Worm (Caenorhabditis elegans) whole organism, late embryonic: ENCODE data around the gene gst-41.

ENCODE experiments used
- F13H6.1 ChIP-seq: sonication (generic microtip); optimal IDR thresholded peaks from 2 replicates; lab custom pipeline; 2016; ENCODE audit warnings: missing genetic modification characterization, missing compliant biosample characterization
- Y22D7AL.16 ChIP-seq: sonication (generic microtip); optimal IDR thresholded peaks from 2 replicates; lab custom pipeline; 2016; ENCODE audit warnings: missing genetic modification characterization, missing compliant biosample characterization
- ceh-14 ChIP-seq: sonication (generic microtip); optimal IDR thresholded peaks from 2 replicates; lab custom pipeline; 2016; ENCODE audit warnings: missing genotype, missing genetic modification characterization, missing compliant biosample characterization
- ceh-18 ChIP-seq: sonication (generic microtip); optimal IDR thresholded peaks from 2 replicates; lab custom pipeline; 2016; ENCODE audit warnings: missing genetic modification characterization, missing compliant biosample characterization
- ceh-2 ChIP-seq: sonication (generic microtip); optimal IDR thresholded peaks from 2 replicates; lab custom pipeline; 2016; ENCODE audit warnings: missing genotype, missing genetic modification characterization, missing compliant biosample characterization
- ceh-24 ChIP-seq: sonication (generic microtip); optimal IDR thresholded peaks from 2 replicates; lab custom pipeline; 2016; ENCODE audit warnings: mild to moderate bottlenecking, missing genetic modification characterization, missing compliant biosample characterization
- ceh-34 ChIP-seq: sonication (generic microtip); optimal IDR thresholded peaks from 2 replicates; lab custom pipeline; 2016; ENCODE audit warnings: mild to moderate bottlenecking, missing genetic modification characterization, missing compliant biosample characterization
- ceh-45 ChIP-seq: fragments of 200-800 bp; sonication (Bioruptor generic); IDR thresholded peaks from 2 replicates; pipeline ENCODE4 v1.3.6; 2022; ENCODE audit warnings: missing genetic modification reagents, missing genetic modification characterization, missing compliant biosample characterization
- ceh-6 ChIP-seq: fragments of 200-800 bp; sonication (Bioruptor generic); optimal IDR thresholded peaks from 2 replicates; lab custom pipeline; 2018; ENCODE audit warnings: mild to moderate bottlenecking, missing genetic modification characterization, missing compliant biosample characterization
- dmd-4 ChIP-seq: sonication (generic microtip); optimal IDR thresholded peaks from 2 replicates; lab custom pipeline; 2016; ENCODE audit warnings: borderline replicate concordance, missing genetic modification characterization, missing compliant biosample characterization
- dve-1 ChIP-seq: sonication (generic microtip); optimal IDR thresholded peaks from 2 replicates; lab custom pipeline; 2017; ENCODE audit warnings: antibody characterized with exemption, mild to moderate bottlenecking, missing genetic modification characterization, missing compliant biosample characterization
- eyg-1 ChIP-seq: sonication (generic microtip); optimal IDR thresholded peaks from 2 replicates; lab custom pipeline; 2016; ENCODE audit warnings: missing genotype, missing genetic modification characterization, missing compliant biosample characterization
- fax-1 ChIP-seq: sonication (generic microtip); optimal IDR thresholded peaks from 2 replicates; lab custom pipeline; 2016; ENCODE audit warnings: missing genotype, missing genetic modification characterization, missing compliant biosample characterization
- fkh-10 ChIP-seq: fragments of 150-350 bp; optimal IDR thresholded peaks from 2 replicates; lab custom pipeline; 2014; ENCODE audit warnings: missing biosample characterization, missing genetic modification reagents, missing genetic modification characterization
- gmeb-2 ChIP-seq: sonication (generic microtip); optimal IDR thresholded peaks from 2 replicates; lab custom pipeline; 2016; ENCODE audit warnings: missing genetic modification characterization, inconsistent platforms, missing compliant biosample characterization
- hlh-15 ChIP-seq: sonication (generic microtip); optimal IDR thresholded peaks from 2 replicates; lab custom pipeline; 2016; ENCODE audit warnings: missing genetic modification characterization, missing compliant biosample characterization
- hlh-8 ChIP-seq: sonication (generic microtip); optimal IDR thresholded peaks from 2 replicates; lab custom pipeline; 2016; ENCODE audit warnings: missing genotype, missing genetic modification characterization, missing compliant biosample characterization
- odd-2 ChIP-seq: sonication (generic microtip); optimal IDR thresholded peaks from 2 replicates; lab custom pipeline; 2017; ENCODE audit warnings: antibody characterized with exemption, mild to moderate bottlenecking, missing genetic modification characterization, missing compliant biosample characterization
- pag-3 ChIP-seq: sonication (generic microtip); optimal IDR thresholded peaks from 2 replicates; lab custom pipeline; 2016; ENCODE audit warnings: missing compliant biosample characterization, missing genetic modification characterization, borderline replicate concordance
- pax-1 ChIP-seq: fragments of 150-350 bp; optimal IDR thresholded peaks from 2 replicates; lab custom pipeline; 2014; ENCODE audit warnings: missing biosample characterization, missing genetic modification characterization
- pqm-1 ChIP-seq: sonication (generic microtip); optimal IDR thresholded peaks from 2 replicates; lab custom pipeline; 2016; ENCODE audit warnings: missing genetic modification characterization, missing compliant biosample characterization
- ref-2 ChIP-seq: sonication (generic microtip); optimal IDR thresholded peaks from 2 replicates; lab custom pipeline; 2016; ENCODE audit warnings: missing genetic modification characterization, missing compliant biosample characterization
- sdc-2 ChIP-seq: sonication (generic microtip); optimal IDR thresholded peaks from 2 replicates; lab custom pipeline; 2016; ENCODE audit warnings: missing genotype, missing genetic modification characterization, missing compliant biosample characterization
- sox-4 ChIP-seq: sonication (generic microtip); optimal IDR thresholded peaks from 2 replicates; lab custom pipeline; 2017; ENCODE audit warnings: mild to moderate bottlenecking, missing genetic modification characterization, inconsistent platforms, missing compliant biosample characterization
- syd-9 ChIP-seq: sonication (generic microtip); optimal IDR thresholded peaks from 2 replicates; lab custom pipeline; 2016; ENCODE audit warnings: mild to moderate bottlenecking, missing genetic modification characterization, moderate library complexity, missing compliant biosample characterization
- tbx-2 ChIP-seq: sonication (generic microtip); optimal IDR thresholded peaks from 2 replicates; lab custom pipeline; 2016; ENCODE audit warnings: missing genetic modification characterization, missing compliant biosample characterization
- tbx-7 ChIP-seq: sonication (generic microtip); optimal IDR thresholded peaks from 2 replicates; lab custom pipeline; 2016; ENCODE audit warnings: missing genotype, missing genetic modification characterization, missing compliant biosample characterization
- unc-3 ChIP-seq, 2 experiments: fragments of 200-800 bp in 1 of 2; sonication (Bioruptor generic) in 1 of 2; sonication (generic microtip) in 1 of 2; conservative IDR thresholded peaks in 1 of 2; optimal IDR thresholded peaks in 1 of 2; 2 replicates each; pipeline versions ENCODE4 v1.3.6 to Lab custom; 2016 to 2022; ENCODE audit warnings: missing compliant biosample characterization in 2 of 2, missing genetic modification characterization in 2 of 2, missing genetic modification reagents in 1 of 2
- unc-42 ChIP-seq: sonication (generic microtip); optimal IDR thresholded peaks from 2 replicates; lab custom pipeline; 2016; ENCODE audit warnings: missing genotype, missing genetic modification characterization, missing compliant biosample characterization
- zip-5 ChIP-seq: sonication (generic microtip); optimal IDR thresholded peaks from 2 replicates; lab custom pipeline; 2016; ENCODE audit warnings: missing genetic modification characterization, missing compliant biosample characterization
- ztf-16 ChIP-seq: sonication (generic microtip); optimal IDR thresholded peaks from 2 replicates; lab custom pipeline; 2017; ENCODE audit warnings: missing genetic modification characterization, missing compliant biosample characterization

Gene gst-41

DNA sequence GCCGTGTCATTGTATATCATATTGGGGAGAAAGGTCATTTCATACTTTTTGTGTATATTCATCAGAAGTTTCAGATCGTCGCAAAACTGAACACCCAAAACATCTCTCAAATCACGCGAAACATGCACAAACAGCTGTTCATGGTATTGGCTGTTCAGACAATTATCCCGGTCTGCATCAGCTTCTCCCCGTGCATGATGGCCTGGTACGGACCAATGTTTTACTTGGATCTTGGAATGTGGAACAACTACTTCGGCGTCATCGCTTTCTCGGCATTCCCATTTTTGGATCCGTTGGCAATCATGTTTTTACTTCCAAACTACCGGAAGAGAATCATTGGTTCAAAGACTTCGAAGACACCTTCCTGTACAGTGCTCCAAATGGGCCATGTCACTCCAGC, 4.4 kb upstream of the gst-41 start:
- TF ChIP-seq F13H6.1 (tag; lab: Kevin White, UChicago) (no peak), eyg-1 (tag; lab: Kevin White, UChicago) (no peak)

DNA sequence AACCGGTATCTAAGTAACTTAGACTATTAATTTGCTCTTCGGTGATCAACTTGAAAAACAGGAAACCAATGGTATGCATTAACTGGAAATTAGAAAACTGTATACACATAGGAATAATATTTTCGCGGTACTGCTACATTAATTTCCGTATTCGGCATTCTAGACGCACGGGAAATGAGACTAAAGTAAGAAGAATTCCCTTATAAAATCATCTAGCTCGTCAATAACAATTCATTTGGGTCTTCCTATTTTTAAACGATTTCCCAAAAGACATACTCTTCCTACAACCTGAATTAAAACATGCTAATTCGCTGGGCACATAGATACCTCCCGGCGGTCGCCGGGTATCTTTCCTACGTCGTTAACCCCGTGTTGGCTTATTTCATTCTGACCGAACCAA, 3.3 kb upstream of the gst-41 start, which contains the start of gene srj-13:
Gene srj-13 (plus strand): TSS at position 301 of the 400 bp plus-strand sequence.
- TF ChIP-seq ceh-45 (GFP tag; lab: Robert Waterston, UW) = no peak
- TF ChIP-seq fkh-10 (GFP tag; lab: Kevin White, UChicago) = no peak
- TF ChIP-seq ztf-16 (tag; lab: Kevin White, UChicago) = no peak
- no peak for TF ChIP-seq pqm-1

DNA sequence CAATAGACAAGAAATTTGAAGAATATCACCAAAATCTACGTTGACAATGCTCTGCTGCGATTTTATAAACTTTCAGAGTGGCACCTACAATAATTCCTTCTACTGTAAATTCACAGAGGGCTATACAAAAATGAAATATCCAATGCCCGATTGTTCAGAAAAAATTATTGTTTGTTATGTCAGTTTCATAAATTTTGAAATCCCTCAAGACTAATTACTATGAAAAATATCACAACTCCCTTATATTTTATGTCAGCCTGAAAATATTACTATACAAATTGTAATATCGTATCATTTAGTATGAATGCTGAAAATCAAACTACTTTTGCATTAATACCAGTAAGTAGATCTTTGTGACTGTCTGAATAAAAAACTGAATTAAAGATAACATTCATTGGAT, 1.5 kb upstream of the gst-41 start, which contains the start of gene srx-60:
Gene srx-60 (plus strand): TSS at position 301 of the 400 bp plus-strand sequence.
- TF ChIP-seq ceh-34 (tag; lab: Kevin White, UChicago) (no peak), ceh-24 (tag; lab: Kevin White, UChicago) (no peak), ceh-2 (no peak), dve-1 (tag; lab: Kevin White, UChicago) (no peak), fkh-10 (GFP tag; lab: Kevin White, UChicago) (no peak), dmd-4 (no peak), pqm-1 (no peak), ref-2 (no peak), ceh-6 (GFP tag; lab: Kevin White, UChicago) (no peak), ceh-18 (tag; lab: Kevin White, UChicago) (no peak), ceh-14 (tag; lab: Kevin White, UChicago) (no peak), odd-2 (tag; lab: Kevin White, UChicago) (no peak), tbx-7 (tag; lab: Kevin White, UChicago) (no peak), syd-9 (tag; lab: Kevin White, UChicago) (no peak), tbx-2 (tag; lab: Kevin White, UChicago) (no peak), pag-3 (tag; lab: Kevin White, UChicago) (no peak), fax-1 (tag; lab: Kevin White, UChicago) (no peak), pax-1 (tag; lab: Kevin White, UChicago) (no peak), hlh-15 (tag; lab: Kevin White, UChicago) (no peak), sox-4 (tag; lab: Kevin White, UChicago) (no peak)

DNA sequence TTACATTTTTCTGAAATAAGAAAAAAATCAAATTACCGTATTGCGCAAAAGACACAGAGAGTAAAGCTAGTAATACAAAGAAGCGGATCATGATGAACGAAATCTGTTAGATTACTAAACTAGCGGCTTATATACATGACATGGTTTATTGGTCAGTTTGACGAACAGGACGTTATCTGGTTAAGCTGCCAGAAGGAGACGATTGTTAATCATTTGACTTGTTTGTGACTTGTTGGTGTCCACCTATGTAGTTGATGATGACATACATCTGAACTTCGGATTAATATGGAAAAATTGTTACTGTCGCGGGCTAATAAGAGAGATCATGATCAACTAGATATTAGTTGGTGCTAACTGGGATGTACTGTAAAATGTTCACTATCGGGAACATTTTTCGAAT, 993 bp upstream of the gst-41 start, which contains the start of gene cnc-9:
Gene cnc-9 (minus strand): TSS at position 101 of the 400 bp plus-strand sequence.
- TF ChIP-seq eyg-1 (tag; lab: Kevin White, UChicago) (no peak), ceh-2 (no peak), ceh-18 (tag; lab: Kevin White, UChicago) (no peak)

DNA sequence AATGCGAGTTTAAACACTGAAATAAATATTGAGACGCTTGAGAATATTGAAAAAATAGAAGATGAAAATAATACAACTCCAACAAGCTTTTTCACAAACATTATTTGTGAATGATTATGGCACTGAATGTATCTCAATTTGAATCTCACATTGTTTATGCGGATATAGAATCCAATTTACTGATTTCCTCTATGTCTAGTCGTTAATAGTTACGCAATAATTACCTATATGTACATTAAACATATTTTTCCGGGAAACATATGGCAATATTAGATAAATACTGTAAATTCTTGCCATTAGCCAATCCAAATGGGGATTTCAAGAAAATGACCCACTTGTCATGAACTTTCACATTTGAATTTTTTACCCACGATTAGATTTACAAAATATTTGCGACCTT, 3.7 kb downstream of the gst-41 start, which contains the start of gene srx-9:
Gene srx-9 (minus strand): TSS at position 101 of the 400 bp plus-strand sequence.
- no peak for TF ChIP-seq sox-4 (tag; lab: Kevin White, UChicago)
- TF ChIP-seq unc-3 (GFP tag; conservative IDR thresholded peaks at IDR 0.05; lab: Robert Waterston, UW) = no peak
- no peak for TF ChIP-seq unc-3 (tag; optimal IDR thresholded peaks at IDR 0.05; lab: Kevin White, UChicago)
- no peak for TF ChIP-seq dmd-4
- no peak for TF ChIP-seq ceh-6 (GFP tag; lab: Kevin White, UChicago)

DNA sequence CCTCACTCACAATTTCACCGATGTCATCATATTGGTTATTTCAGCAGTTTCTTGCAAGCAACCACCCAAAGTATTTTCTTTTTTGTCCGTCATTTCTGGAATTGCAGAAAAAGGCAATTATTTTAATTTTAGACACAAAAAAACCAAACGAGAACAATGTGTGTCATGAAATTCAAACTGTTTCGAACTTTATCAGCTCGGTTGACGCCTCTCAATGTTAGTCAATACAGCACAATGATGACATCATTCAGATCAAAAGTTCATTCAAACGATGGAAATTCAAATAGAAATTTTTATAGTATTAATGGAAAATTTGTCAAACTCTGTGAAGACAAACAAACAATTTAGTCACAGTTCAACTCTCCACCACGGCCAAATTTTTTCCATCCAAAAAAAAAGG, 7.2 kb downstream of the gst-41 start, which contains the start of gene fbxa-105:
Gene fbxa-105 (minus strand): TSS at position 97 of the 400 bp plus-strand sequence.
- TF ChIP-seq ceh-18 (tag; lab: Kevin White, UChicago) (no peak), zip-5 (no peak), unc-42 (tag; lab: Kevin White, UChicago) (no peak), hlh-8 (tag; lab: Kevin White, UChicago) (no peak), fax-1 (tag; lab: Kevin White, UChicago) (no peak), Y22D7AL.16 (tag; lab: Kevin White, UChicago) (no peak), ref-2 (no peak), gmeb-2 (tag; lab: Kevin White, UChicago) (no peak), sdc-2 (tag; lab: Kevin White, UChicago) (no peak)
